Worm (Caenorhabditis elegans) whole organism, young adult: Measurements from ENCODE around the gene T25B9.9.

Experiments
- F52B5.7 ChIP-seq: sonication (generic microtip); optimal IDR thresholded peaks from 2 replicates; lab custom pipeline; 2016; ENCODE audit warnings: mild to moderate bottlenecking, missing genetic modification characterization, missing compliant biosample characterization
- ZK185.1 ChIP-seq: sonication (generic microtip); optimal IDR thresholded peaks from 2 replicates; lab custom pipeline; 2016; ENCODE audit warnings: mild to moderate bottlenecking, missing genetic modification characterization, missing compliant biosample characterization; ENCODE audit not compliant: poor library complexity, severe bottlenecking
- dox-1 ChIP-seq: fragments of 200-800 bp; sonication (Bioruptor generic); IDR thresholded peaks from 2 replicates; pipeline ENCODE4 v1.3.6; 2022; ENCODE audit warnings: missing genetic modification reagents, missing genetic modification characterization, missing compliant biosample characterization
- ekl-4 ChIP-seq: fragments of 200-800 bp; sonication (Bioruptor generic); IDR thresholded peaks from 2 replicates; pipeline ENCODE4 v1.3.6; 2022; ENCODE audit warnings: missing genetic modification reagents, missing genetic modification characterization, missing compliant biosample characterization
- let-607 ChIP-seq, 2 experiments: fragments of 200-800 bp in 1 of 2; sonication (Bioruptor generic) in 1 of 2; sonication (generic microtip) in 1 of 2; optimal IDR thresholded peaks; 2 replicates each; lab custom pipeline; 2016 to 2018; ENCODE audit warnings: mild to moderate bottlenecking in 2 of 2, missing compliant biosample characterization in 2 of 2, missing genetic modification characterization in 2 of 2, moderate library complexity in 2 of 2, missing genotype in 1 of 2
- lir-1 ChIP-seq: fragments of 200-800 bp; sonication (Bioruptor generic); conservative IDR thresholded peaks from 2 replicates; pipeline ENCODE4 v1.3.6; 2022; ENCODE audit warnings: missing genetic modification reagents, missing genetic modification characterization, missing compliant biosample characterization
- nfya-1 ChIP-seq: sonication (generic microtip); optimal IDR thresholded peaks from 2 replicates; lab custom pipeline; 2017; ENCODE audit warnings: antibody characterized with exemption, missing compliant biosample characterization, missing genetic modification characterization, borderline replicate concordance; ENCODE audit not compliant: insufficient read depth
- tbp1 ChIP-seq: fragments of 200-800 bp; sonication (Bioruptor generic); optimal IDR thresholded peaks from 2 replicates; lab custom pipeline; 2018; ENCODE audit warnings: mild to moderate bottlenecking, missing genetic modification characterization, missing compliant biosample characterization
- unc-130 ChIP-seq: sonication (generic microtip); optimal IDR thresholded peaks from 2 replicates; lab custom pipeline; 2016; ENCODE audit warnings: missing genetic modification reagents, missing genetic modification characterization, missing compliant biosample characterization

DNA sequence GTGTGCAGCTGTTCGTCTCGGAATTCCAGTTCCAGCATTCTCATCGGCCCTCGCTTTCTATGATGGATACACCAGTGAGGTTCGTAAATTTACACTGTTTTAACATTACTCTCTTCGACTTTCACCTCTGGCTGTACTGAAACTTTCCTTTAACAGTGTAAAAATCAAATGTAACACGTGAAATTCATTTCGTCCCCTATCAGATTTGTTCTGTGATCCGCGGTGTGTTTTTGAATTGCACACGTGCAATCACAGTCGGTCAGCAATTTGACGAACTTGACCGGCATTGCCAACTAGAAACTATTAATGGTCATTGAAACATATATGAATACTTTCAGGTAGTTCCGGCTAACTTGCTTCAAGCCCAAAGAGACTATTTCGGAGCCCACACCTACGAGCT, 7.6 kb downstream of the T25B9.9 start:
- TF ChIP-seq nfya-1 (no peak), let-607 (tag; optimal IDR thresholded peaks at IDR 0.05; lab: Kevin White, UChicago) (no peak), F52B5.7 (tag; lab: Kevin White, UChicago) (no peak), dox-1 (GFP tag; lab: Robert Waterston, UW) (no peak), lir-1 (GFP tag; lab: Robert Waterston, UW) (no peak), ekl-4 (GFP tag; lab: Robert Waterston, UW) (no peak), unc-130 (GFP tag; lab: Kevin White, UChicago) (no peak), ZK185.1 (no peak), tbp1 (GFP tag; lab: Kevin White, UChicago) (no peak)
